Worm (Caenorhabditis elegans): ENCODE measurements around the gene C11D2.3.

C11D2.3 gene

DNA sequence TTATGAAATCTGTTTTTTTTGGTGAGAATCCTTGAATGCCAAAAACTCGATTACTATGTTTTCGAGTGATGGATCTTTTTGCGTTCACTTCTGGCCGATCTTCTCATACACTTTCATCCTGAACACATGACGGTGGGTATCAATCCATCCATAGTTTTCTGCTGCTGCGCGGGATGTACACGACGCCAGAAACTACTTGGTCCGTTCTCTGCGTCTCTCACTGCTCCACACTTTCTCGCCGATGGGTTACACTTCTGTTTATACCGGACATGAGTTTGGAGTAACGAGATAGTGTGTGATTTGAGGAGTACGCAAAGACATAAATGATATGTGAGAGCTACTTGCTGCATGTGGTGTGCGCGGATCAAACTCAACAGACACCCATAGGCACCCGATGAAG, 10.9 kb upstream of the C11D2.3 start:
- no peak for TF ChIP-seq scrt-1 (GFP tag; IDR thresholded peaks at IDR 0.05)
- no peak for TF ChIP-seq aly-1 (tag; optimal IDR thresholded peaks at IDR 0.05)
- no peak for TF ChIP-seq F13C5.2 (tag; optimal IDR thresholded peaks at IDR 0.05)
- TF ChIP-seq pes-1 (GFP tag; IDR thresholded peaks at IDR 0.05) = no peak
- TF ChIP-seq tra-4 (tag; optimal IDR thresholded peaks at IDR 0.05) = no peak
- TF ChIP-seq sea-1 (GFP tag; conservative IDR thresholded peaks at IDR 0.05) = no peak
- TF ChIP-seq ama-1 (optimal IDR thresholded peaks at IDR 0.05) = no peak
- TF ChIP-seq ceh-13 (GFP tag; optimal IDR thresholded peaks at IDR 0.05) = no peak
- no peak for TF ChIP-seq ets-7 (tag; optimal IDR thresholded peaks at IDR 0.05)
- no peak for TF ChIP-seq tbx-11 (GFP tag; IDR thresholded peaks at IDR 0.05)
- no peak for TF ChIP-seq flt-1 (GFP tag; IDR thresholded peaks at IDR 0.05)
- no peak for TF ChIP-seq ceh-36 (tag; optimal IDR thresholded peaks at IDR 0.05)

DNA sequence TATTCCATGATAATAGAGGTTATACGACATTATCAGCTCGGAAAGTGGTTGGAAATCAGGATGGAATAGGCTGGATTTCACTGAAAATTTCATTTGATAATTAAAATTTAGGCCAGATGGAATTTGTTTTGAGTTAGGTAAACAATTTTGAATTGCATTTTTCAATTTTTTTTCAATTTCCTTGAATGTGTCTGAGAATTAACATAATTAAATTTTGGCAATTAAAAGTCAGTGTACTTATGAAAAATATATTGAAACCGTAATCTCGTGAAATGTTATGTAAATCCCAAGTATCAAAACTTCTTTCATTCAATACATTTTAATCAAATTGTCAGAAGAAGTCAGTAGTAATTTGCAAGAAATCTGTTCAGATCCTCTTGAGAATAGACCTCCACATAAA, 5.6 kb upstream of the C11D2.3 start:
- no peak for TF ChIP-seq sea-1 (GFP tag; conservative IDR thresholded peaks at IDR 0.05)
- no peak for TF ChIP-seq aly-1 (tag; optimal IDR thresholded peaks at IDR 0.05)
- TF ChIP-seq hmg-4 (GFP tag; optimal IDR thresholded peaks at IDR 0.05) = no peak
- TF ChIP-seq pes-1 (GFP tag; IDR thresholded peaks at IDR 0.05) = no peak
- TF ChIP-seq hnd-1 (tag; optimal IDR thresholded peaks at IDR 0.05) = no peak
- no peak for TF ChIP-seq tbx-11 (GFP tag; IDR thresholded peaks at IDR 0.05)

DNA sequence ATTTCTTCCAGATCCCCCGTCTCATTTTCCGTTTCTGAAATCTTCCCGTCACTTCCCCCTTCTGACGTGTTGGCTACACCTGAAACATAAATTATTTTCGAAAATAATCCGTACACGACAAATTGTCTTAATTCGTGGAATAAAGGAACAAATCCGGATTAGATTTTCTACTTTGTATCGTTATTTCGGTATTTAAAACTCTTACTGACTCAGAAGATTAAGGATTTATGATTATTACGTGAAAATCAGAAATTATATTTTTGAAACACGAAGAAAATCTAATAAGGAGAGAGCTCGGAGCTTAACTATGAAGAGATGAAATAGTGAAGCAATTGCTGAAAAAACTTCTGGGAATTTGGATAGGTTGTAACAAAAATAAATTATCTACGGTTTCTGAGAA, 2.3 kb upstream of the C11D2.3 start:
- no peak for TF ChIP-seq ceh-13 (GFP tag; optimal IDR thresholded peaks at IDR 0.05)

DNA sequence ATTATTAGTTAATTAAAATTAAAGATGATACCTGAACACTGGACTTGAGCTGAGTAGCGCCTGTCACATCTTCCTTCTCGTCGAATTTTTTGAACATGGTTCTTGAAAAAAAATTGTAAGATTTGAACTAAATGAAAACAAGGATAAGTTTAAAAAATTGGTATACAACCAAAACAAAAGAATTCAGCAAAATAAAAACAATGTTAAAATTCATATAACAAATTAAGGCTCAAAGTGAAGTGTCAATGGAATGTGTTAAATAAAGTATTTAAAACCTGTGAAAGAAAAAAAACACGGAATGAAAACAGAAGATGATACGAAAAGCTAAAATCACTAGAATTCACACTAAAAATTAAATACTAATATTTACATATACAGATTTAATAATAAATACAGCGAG, 3.7 kb downstream of the C11D2.3 start, which contains the start of gene C11D2.7:
C11D2.7 (minus strand) TSS at position 101 of the 400 bp plus-strand sequence.
- TF ChIP-seq ets-7 (tag; optimal IDR thresholded peaks at IDR 0.05) (no peak), ama-1 (optimal IDR thresholded peaks at IDR 0.05) (no peak), flt-1 (GFP tag; IDR thresholded peaks at IDR 0.05) (no peak), hnd-1 (tag; optimal IDR thresholded peaks at IDR 0.05) (no peak), F13C5.2 (tag; optimal IDR thresholded peaks at IDR 0.05) (no peak), ceh-13 (GFP tag; optimal IDR thresholded peaks at IDR 0.05) (no peak), scrt-1 (GFP tag; IDR thresholded peaks at IDR 0.05) (no peak), tra-4 (tag; optimal IDR thresholded peaks at IDR 0.05) (no peak), hmg-4 (GFP tag; optimal IDR thresholded peaks at IDR 0.05) (no peak), tbx-11 (GFP tag; IDR thresholded peaks at IDR 0.05) (no peak), aly-1 (tag; optimal IDR thresholded peaks at IDR 0.05) (no peak), ceh-36 (tag; optimal IDR thresholded peaks at IDR 0.05) (no peak), hmbx-1 (tag; optimal IDR thresholded peaks at IDR 0.05) (no peak), B0310.2 (tag; optimal IDR thresholded peaks at IDR 0.05) (no peak)

DNA sequence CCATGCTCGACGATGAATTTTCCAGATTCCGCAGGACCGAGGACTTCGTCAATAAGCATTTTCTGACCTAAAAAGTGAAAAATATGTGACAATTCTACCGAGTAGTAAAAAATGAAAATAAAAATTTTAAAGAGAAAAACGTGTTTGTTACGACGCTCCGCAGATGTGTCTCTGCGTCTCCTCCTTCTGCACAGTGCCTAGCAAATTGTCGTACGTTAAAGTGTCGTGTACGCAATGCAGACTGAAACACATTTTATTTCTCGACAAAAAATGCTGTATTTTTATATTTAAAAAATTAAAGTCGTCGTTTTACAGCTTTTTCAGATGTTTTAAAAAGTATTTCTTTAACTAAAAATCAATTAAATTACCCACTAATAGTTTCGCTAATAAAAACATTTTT, 5.2 kb downstream of the C11D2.3 start, which contains the start of gene C11D2.4:
C11D2.4 (minus strand) TSS at position 128 of the 400 bp plus-strand sequence.
- TF ChIP-seq pes-1 (GFP tag; IDR thresholded peaks at IDR 0.05) = no peak
- TF ChIP-seq tra-4 (tag; optimal IDR thresholded peaks at IDR 0.05) = no peak
- no peak for TF ChIP-seq tbx-37 (GFP tag; conservative IDR thresholded peaks at IDR 0.05)
- no peak for TF ChIP-seq F13C5.2 (tag; optimal IDR thresholded peaks at IDR 0.05)
- TF ChIP-seq ceh-36 (tag; optimal IDR thresholded peaks at IDR 0.05) = no peak
- TF ChIP-seq ets-7 (tag; optimal IDR thresholded peaks at IDR 0.05) = no peak
- no peak for TF ChIP-seq flt-1 (GFP tag; IDR thresholded peaks at IDR 0.05)
- no peak for TF ChIP-seq hmg-4 (GFP tag; optimal IDR thresholded peaks at IDR 0.05)
- TF ChIP-seq ama-1 (optimal IDR thresholded peaks at IDR 0.05) = no peak
- TF ChIP-seq aly-1 (tag; optimal IDR thresholded peaks at IDR 0.05) = no peak
- no peak for TF ChIP-seq hnd-1 (tag; optimal IDR thresholded peaks at IDR 0.05)
- TF ChIP-seq scrt-1 (GFP tag; IDR thresholded peaks at IDR 0.05) = no peak
- TF ChIP-seq tbx-11 (GFP tag; IDR thresholded peaks at IDR 0.05) = no peak
- no peak for TF ChIP-seq hmbx-1 (tag; optimal IDR thresholded peaks at IDR 0.05)

DNA sequence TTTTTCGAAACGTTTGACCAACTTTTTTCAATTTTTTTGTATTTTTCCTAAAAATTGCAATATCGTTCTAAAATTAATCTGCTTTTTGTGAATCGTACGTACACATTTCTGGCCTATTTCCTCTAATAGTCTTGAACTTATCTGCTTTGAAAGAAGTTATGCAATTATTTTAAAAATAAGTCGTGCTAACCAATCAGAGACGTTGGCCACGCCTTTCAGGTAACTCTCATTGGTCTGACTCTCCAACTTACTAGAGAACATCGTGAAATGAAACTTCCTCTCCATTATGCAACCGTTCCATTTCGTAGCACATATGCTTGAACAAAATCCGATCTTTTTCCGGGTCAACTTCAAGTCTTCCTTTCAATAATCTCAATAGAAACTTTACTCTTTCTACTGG, 8.0 kb downstream of the C11D2.3 start:
- TF ChIP-seq ceh-13 (GFP tag; optimal IDR thresholded peaks at IDR 0.05) = no peak
- no peak for TF ChIP-seq tra-4 (tag; optimal IDR thresholded peaks at IDR 0.05)
- no peak for TF ChIP-seq ama-1 (optimal IDR thresholded peaks at IDR 0.05)
- no peak for TF ChIP-seq ets-7 (tag; optimal IDR thresholded peaks at IDR 0.05)
- TF ChIP-seq hmbx-1 (tag; optimal IDR thresholded peaks at IDR 0.05) = no peak
- no peak for TF ChIP-seq flt-1 (GFP tag; IDR thresholded peaks at IDR 0.05)
- TF ChIP-seq sea-1 (GFP tag; conservative IDR thresholded peaks at IDR 0.05) = no peak
- no peak for TF ChIP-seq hnd-1 (tag; optimal IDR thresholded peaks at IDR 0.05)
- TF ChIP-seq F13C5.2 (tag; optimal IDR thresholded peaks at IDR 0.05) = no peak
- TF ChIP-seq pes-1 (GFP tag; IDR thresholded peaks at IDR 0.05) = no peak

DNA sequence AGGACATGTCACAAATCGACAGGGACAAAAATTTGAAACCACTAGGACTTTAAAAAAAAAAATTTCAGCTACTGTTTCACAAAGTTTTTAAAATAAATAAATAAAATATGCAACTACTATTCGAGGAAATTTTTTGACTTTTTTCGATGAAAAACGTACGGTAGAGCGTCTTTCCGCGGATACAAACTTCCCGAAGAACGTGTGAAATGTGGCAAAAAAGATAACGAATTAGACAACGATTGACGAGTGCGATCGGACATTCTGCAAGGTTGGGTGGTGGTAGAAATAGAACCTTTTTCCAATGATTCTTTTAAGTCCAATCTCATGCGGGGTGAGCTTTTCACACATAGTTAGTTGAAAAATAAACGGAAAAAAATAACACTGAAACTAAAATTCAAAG, 14.2 kb downstream of the C11D2.3 start:
- no peak for TF ChIP-seq F13C5.2 (tag; optimal IDR thresholded peaks at IDR 0.05)
- no peak for TF ChIP-seq B0310.2 (tag; optimal IDR thresholded peaks at IDR 0.05)
- no peak for TF ChIP-seq hnd-1 (tag; optimal IDR thresholded peaks at IDR 0.05)
- TF ChIP-seq ama-1 (optimal IDR thresholded peaks at IDR 0.05) = no peak
- TF ChIP-seq ceh-36 (tag; optimal IDR thresholded peaks at IDR 0.05) = no peak
- TF ChIP-seq scrt-1 (GFP tag; IDR thresholded peaks at IDR 0.05) = no peak
- no peak for TF ChIP-seq tbx-11 (GFP tag; IDR thresholded peaks at IDR 0.05)
- no peak for TF ChIP-seq pes-1 (GFP tag; IDR thresholded peaks at IDR 0.05)
- no peak for TF ChIP-seq ets-7 (tag; optimal IDR thresholded peaks at IDR 0.05)
- TF ChIP-seq hmbx-1 (tag; optimal IDR thresholded peaks at IDR 0.05) = no peak
- no peak for TF ChIP-seq tra-4 (tag; optimal IDR thresholded peaks at IDR 0.05)
- no peak for TF ChIP-seq tbx-37 (GFP tag; conservative IDR thresholded peaks at IDR 0.05)
- no peak for TF ChIP-seq sea-1 (GFP tag; conservative IDR thresholded peaks at IDR 0.05)
- TF ChIP-seq flt-1 (GFP tag; IDR thresholded peaks at IDR 0.05) = no peak

DNA sequence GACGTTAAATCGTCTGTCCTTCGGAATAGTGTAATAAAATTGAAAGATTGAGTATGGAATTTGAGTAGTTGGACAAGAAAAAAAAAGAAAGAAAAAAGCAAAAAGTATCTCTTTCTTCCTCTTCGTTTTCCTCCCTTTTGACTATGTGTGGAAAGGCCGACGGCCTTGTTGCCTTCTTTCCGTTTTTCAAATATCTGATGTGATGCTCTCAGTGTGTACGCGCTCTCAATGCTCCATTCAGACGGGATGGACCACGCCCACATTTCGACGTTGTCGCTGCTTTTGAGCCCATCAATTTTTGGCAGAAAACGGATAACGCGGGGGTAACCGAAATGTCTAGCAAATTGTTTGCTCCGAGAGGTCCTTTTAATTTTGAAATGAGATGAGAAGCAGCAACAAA, 21.3 kb downstream of the C11D2.3 start:
- no peak for TF ChIP-seq tbx-11 (GFP tag; IDR thresholded peaks at IDR 0.05)
- no peak for TF ChIP-seq ets-7 (tag; optimal IDR thresholded peaks at IDR 0.05)
- TF ChIP-seq hmbx-1 (tag; optimal IDR thresholded peaks at IDR 0.05) = no peak
- TF ChIP-seq hmg-4 (GFP tag; optimal IDR thresholded peaks at IDR 0.05) = no peak
- TF ChIP-seq flt-1 (GFP tag; IDR thresholded peaks at IDR 0.05) = no peak
